Fruit fly (Drosophila melanogaster): ENCODE data around the gene RpS2.

dm6 chr2L:9919949-9920348 is 22.6 kb upstream of the RpS2 start, which contains the start of gene CG4594:
- TF ChIP-seq h (GFP tag; optimal IDR thresholded peaks at IDR 0.05) (no peak), Dfd (GFP tag; optimal IDR thresholded peaks at IDR 0.05) (no peak), woc (GFP tag; optimal IDR thresholded peaks at IDR 0.05) (no peak), ey (GFP tag; optimal IDR thresholded peaks at IDR 0.05) (no peak), sv (GFP tag; optimal IDR thresholded peaks at IDR 0.05) (no peak), lola (GFP tag; optimal IDR thresholded peaks at IDR 0.05) (no peak), usp (GFP tag; optimal IDR thresholded peaks at IDR 0.05) (no peak), Hr83 (GFP tag; optimal IDR thresholded peaks at IDR 0.05; ENCODE audit: poor library complexity, severe bottlenecking) (no peak), Mio (GFP tag; optimal IDR thresholded peaks at IDR 0.05) (no peak), Sp1 (GFP tag; optimal IDR thresholded peaks at IDR 0.05) (no peak), sage (GFP tag; optimal IDR thresholded peaks at IDR 0.05) (peak; percentile 41)
